Fruit fly (Drosophila melanogaster) whole organism, embryonic: ENCODE data around the gene CG9706.
A peak's percentile ranks its signal among the peaks of the same experiment; 100 is the strongest.

Experiments used
- CG10462 ChIP-seq: fragments of 200-800 bp; sonication (Bioruptor generic); optimal IDR thresholded peaks from 2 replicates; lab custom pipeline; 2016; ENCODE audit warnings: missing biosample characterization, missing genetic modification characterization
- CG11093 ChIP-seq: fragments of 200-800 bp; sonication (Bioruptor generic); IDR thresholded peaks from 3 replicates; pipeline ENCODE4 v1.3.6; 2022; ENCODE audit warnings: missing biosample characterization, missing genetic modification characterization
- CG11456 ChIP-seq: fragments of 200-800 bp; sonication (Bioruptor generic); IDR thresholded peaks from 3 replicates; pipeline ENCODE4 v1.3.6; 2022; ENCODE audit warnings: missing biosample characterization, missing genetic modification characterization
- CG11560 ChIP-seq: fragments of 200-800 bp; sonication (Bioruptor generic); IDR thresholded peaks from 3 replicates; pipeline ENCODE4 v1.3.6; 2022; ENCODE audit warnings: missing biosample characterization, missing genetic modification characterization
- CG12942 ChIP-seq: fragments of 200-800 bp; sonication (Bioruptor generic); optimal IDR thresholded peaks from 3 replicates; lab custom pipeline; 2016; ENCODE audit warnings: missing biosample characterization, missing genetic modification characterization
- CG14965 ChIP-seq: fragments of 200-800 bp; sonication (Bioruptor generic); optimal IDR thresholded peaks from 2 replicates; lab custom pipeline; 2016; ENCODE audit warnings: missing biosample characterization, missing genetic modification characterization, borderline replicate concordance
- CG1529 ChIP-seq: fragments of 200-800 bp; sonication (Bioruptor generic); optimal IDR thresholded peaks from 3 replicates; lab custom pipeline; 2018; ENCODE audit warnings: missing biosample characterization, missing genetic modification characterization
- CG16815 ChIP-seq: fragments of 200-800 bp; sonication (Bioruptor generic); optimal IDR thresholded peaks from 3 replicates; lab custom pipeline; 2017; ENCODE audit warnings: missing biosample characterization, mild to moderate bottlenecking, missing genetic modification characterization
- CG18262 ChIP-seq: fragments of 200-800 bp; optimal IDR thresholded peaks from 3 replicates; lab custom pipeline; 2019; ENCODE audit warnings: missing biosample characterization, mild to moderate bottlenecking, missing genetic modification characterization, moderate library complexity
- CG2202 ChIP-seq: fragments of 200-800 bp; sonication (Bioruptor generic); optimal IDR thresholded peaks from 2 replicates; lab custom pipeline; 2018; ENCODE audit warnings: missing biosample characterization, mild to moderate bottlenecking, missing genetic modification characterization
- CG2678 ChIP-seq: fragments of 200-800 bp; sonication (Bioruptor generic); optimal IDR thresholded peaks from 3 replicates; lab custom pipeline; 2019; ENCODE audit warnings: missing biosample characterization, mild to moderate bottlenecking, missing genetic modification characterization, moderate library complexity
- CG2875 ChIP-seq: fragments of 200-800 bp; sonication (Bioruptor generic); optimal IDR thresholded peaks from 2 replicates; lab custom pipeline; 2017; ENCODE audit warnings: missing biosample characterization, mild to moderate bottlenecking, missing genetic modification characterization, missing genetic modification reagents
- CG4424 ChIP-seq: fragments of 200-800 bp; sonication (Bioruptor generic); optimal IDR thresholded peaks from 3 replicates; lab custom pipeline; 2016; ENCODE audit warnings: missing biosample characterization, missing genetic modification characterization
- CG5245 ChIP-seq: fragments of 200-800 bp; sonication (Bioruptor generic); optimal IDR thresholded peaks from 3 replicates; lab custom pipeline; 2016; ENCODE audit warnings: missing biosample characterization, missing genetic modification characterization
- CG7987 ChIP-seq: fragments of 200-800 bp; sonication (Bioruptor generic); optimal IDR thresholded peaks from 2 replicates; lab custom pipeline; 2018; ENCODE audit warnings: missing biosample characterization, mild to moderate bottlenecking, missing genetic modification characterization, moderate library complexity
- CG8359 ChIP-seq: fragments of 200-800 bp; sonication (Bioruptor generic); optimal IDR thresholded peaks from 2 replicates; lab custom pipeline; 2017; ENCODE audit warnings: missing biosample characterization, mild to moderate bottlenecking, missing genetic modification characterization, borderline replicate concordance
- CG8765 ChIP-seq: fragments of 200-800 bp; sonication (Bioruptor generic); IDR thresholded peaks from 2 replicates; pipeline ENCODE4 v1.3.6; 2022; ENCODE audit warnings: missing biosample characterization, missing genetic modification characterization
- CG9609 ChIP-seq: fragments of 200-800 bp; sonication (Bioruptor generic); optimal IDR thresholded peaks from 3 replicates; lab custom pipeline; 2016; ENCODE audit warnings: missing biosample characterization, missing genetic modification characterization
- D ChIP-seq, 2 experiments: fragments of 200-800 bp in 1 of 2; fragments of >200 bp in 1 of 2; sonication (Bioruptor generic) in 1 of 2; optimal IDR thresholded peaks; 2 replicates in 1 of 2; 3 replicates in 1 of 2; lab custom pipeline; 2017; ENCODE audit warnings: mild to moderate bottlenecking in 1 of 2, missing biosample characterization in 1 of 2, missing genetic modification characterization in 1 of 2, missing genetic modification reagents in 1 of 2
- Eip74EF ChIP-seq, 2 experiments: fragments of 200-800 bp in 1 of 2; fragments of >200 bp in 1 of 2; sonication (Bioruptor generic) in 1 of 2; optimal IDR thresholded peaks; 2 replicates each; lab custom pipeline; 2017 to 2019; ENCODE audit warnings: missing biosample characterization in 2 of 2, missing genetic modification characterization in 2 of 2, mild to moderate bottlenecking in 1 of 2, moderate library complexity in 1 of 2
- Fer3 ChIP-seq: fragments of 200-800 bp; sonication (Bioruptor generic); optimal IDR thresholded peaks from 2 replicates; lab custom pipeline; 2018; ENCODE audit warnings: missing biosample characterization, mild to moderate bottlenecking, missing genetic modification characterization, moderate library complexity
- Hr51 ChIP-seq, 2 experiments: fragments of 200-800 bp; sonication (Bioruptor generic); optimal IDR thresholded peaks; 2 replicates in 1 of 2; 3 replicates in 1 of 2; lab custom pipeline; 2016 to 2018; ENCODE audit warnings: missing biosample characterization in 2 of 2, missing genetic modification characterization in 2 of 2, mild to moderate bottlenecking in 1 of 2, moderate library complexity in 1 of 2
- Hr78 ChIP-seq, 2 experiments: fragments of 200-800 bp in 1 of 2; fragments of >200 bp in 1 of 2; sonication (Bioruptor generic) in 1 of 2; optimal IDR thresholded peaks; 2 replicates each; lab custom pipeline; 2017 to 2019; ENCODE audit warnings: missing biosample characterization in 2 of 2, missing genetic modification characterization in 2 of 2, mild to moderate bottlenecking in 1 of 2, moderate library complexity in 1 of 2
- Lim3 ChIP-seq: fragments of 200-800 bp; sonication (Bioruptor generic); IDR thresholded peaks from 2 replicates; pipeline ENCODE4 v1.3.6; 2022; ENCODE audit warnings: missing biosample characterization, missing genetic modification characterization
- NC2α ChIP-seq: fragments of 200-800 bp; sonication (Bioruptor generic); optimal IDR thresholded peaks from 2 replicates; lab custom pipeline; 2016; ENCODE audit warnings: missing biosample characterization, missing genetic modification characterization
- Poxn ChIP-seq: fragments of 200-800 bp; sonication (Bioruptor generic); IDR thresholded peaks from 2 replicates; pipeline ENCODE4 v1.3.6; 2022; ENCODE audit warnings: missing biosample characterization, missing genetic modification characterization
- Sin3A ChIP-seq: fragments of >200 bp; optimal IDR thresholded peaks from 2 replicates; lab custom pipeline; 2018
- Usf ChIP-seq: fragments of 200-800 bp; sonication (Bioruptor generic); optimal IDR thresholded peaks from 2 replicates; lab custom pipeline; 2017; ENCODE audit warnings: missing genotype, missing biosample characterization, missing genetic modification characterization
- bcd ChIP-seq: fragments of 200-800 bp; sonication (Bioruptor generic); optimal IDR thresholded peaks from 2 replicates; lab custom pipeline; 2017; ENCODE audit warnings: missing biosample characterization, mild to moderate bottlenecking, missing genetic modification characterization
- chn ChIP-seq: fragments of 200-800 bp; sonication (Bioruptor generic); optimal IDR thresholded peaks from 2 replicates; lab custom pipeline; 2016; ENCODE audit warnings: missing biosample characterization, missing genetic modification characterization
- fd3F ChIP-seq: fragments of 200-800 bp; sonication (Bioruptor generic); optimal IDR thresholded peaks from 2 replicates; lab custom pipeline; 2018; ENCODE audit warnings: missing biosample characterization, mild to moderate bottlenecking, missing genetic modification characterization, moderate library complexity
- gcm ChIP-seq: fragments of 200-800 bp; sonication (Bioruptor generic); optimal IDR thresholded peaks from 2 replicates; lab custom pipeline; 2019; ENCODE audit warnings: missing biosample characterization, mild to moderate bottlenecking, missing genetic modification characterization, moderate library complexity
- odd ChIP-seq: fragments of 200-800 bp; sonication (Bioruptor generic); optimal IDR thresholded peaks from 2 replicates; lab custom pipeline; 2017; ENCODE audit warnings: missing biosample characterization, mild to moderate bottlenecking, missing genetic modification characterization
- otp ChIP-seq: fragments of 200-800 bp; sonication (Bioruptor generic); IDR thresholded peaks from 3 replicates; pipeline ENCODE4, ENCODE4 v1.3.6; 2022; ENCODE audit warnings: missing biosample characterization, missing genetic modification characterization
- p53 ChIP-seq: fragments of 200-800 bp; sonication (Bioruptor generic); optimal IDR thresholded peaks from 2 replicates; lab custom pipeline; 2016; ENCODE audit warnings: missing biosample characterization, missing genetic modification characterization
- pan ChIP-seq, 4 experiments: fragments of >200 bp in 3 of 4; fragments of 200-800 bp in 1 of 4; sonication (Bioruptor generic) in 1 of 4; optimal IDR thresholded peaks in 3 of 4; IDR thresholded peaks in 1 of 4; 2 replicates each; pipeline versions ENCODE4 v1.3.6 to Lab custom; 2017 to 2022; ENCODE audit warnings: missing biosample characterization in 2 of 4, missing genetic modification characterization in 2 of 4, mixed read lengths in 1 of 4
- pb ChIP-seq: fragments of 200-800 bp; sonication (Bioruptor generic); optimal IDR thresholded peaks from 3 replicates; lab custom pipeline; 2016; ENCODE audit warnings: missing biosample characterization, missing genetic modification characterization
- prd ChIP-seq, 3 experiments: fragments of >200 bp in 2 of 3; fragments of 200-800 bp in 1 of 3; sonication (Bioruptor generic) in 1 of 3; optimal IDR thresholded peaks in 2 of 3; IDR thresholded peaks in 1 of 3; 2 replicates in 2 of 3; 3 replicates in 1 of 3; pipeline versions ENCODE4 v1.3.6 to Lab custom; 2017 to 2022; ENCODE audit warnings: missing biosample characterization in 1 of 3, missing genetic modification characterization in 1 of 3
- pros ChIP-seq: fragments of 200-800 bp; sonication (Bioruptor generic); optimal IDR thresholded peaks from 3 replicates; lab custom pipeline; 2019; ENCODE audit warnings: missing biosample characterization, mild to moderate bottlenecking, missing genetic modification characterization, moderate library complexity
- psq ChIP-seq: fragments of 200-800 bp; sonication (Bioruptor generic); optimal IDR thresholded peaks from 2 replicates; lab custom pipeline; 2017; ENCODE audit warnings: missing biosample characterization, missing genetic modification characterization
- ranshi ChIP-seq: fragments of 200-800 bp; sonication (Bioruptor generic); IDR thresholded peaks from 2 replicates; pipeline ENCODE4 v1.3.6; 2022; ENCODE audit warnings: missing biosample characterization, missing genetic modification characterization
- seq ChIP-seq: fragments of 200-800 bp; sonication (Bioruptor generic); IDR thresholded peaks from 2 replicates; pipeline ENCODE4 v1.3.6; 2022; ENCODE audit warnings: missing biosample characterization, missing genetic modification characterization
- sisA ChIP-seq: fragments of 200-800 bp; sonication (Bioruptor generic); IDR thresholded peaks from 2 replicates; pipeline ENCODE4 v1.3.6; 2022; ENCODE audit warnings: missing biosample characterization, missing genetic modification characterization
- stc ChIP-seq: fragments of 200-800 bp; sonication (Bioruptor generic); IDR thresholded peaks from 2 replicates; pipeline ENCODE4 v1.3.6; 2022; ENCODE audit warnings: missing biosample characterization, missing genetic modification characterization
- tap ChIP-seq: fragments of 200-800 bp; optimal IDR thresholded peaks from 3 replicates; lab custom pipeline; 2019; ENCODE audit warnings: missing biosample characterization, mild to moderate bottlenecking, missing genetic modification characterization, moderate library complexity
- tio ChIP-seq: fragments of 200-800 bp; sonication (Bioruptor generic); optimal IDR thresholded peaks from 2 replicates; lab custom pipeline; 2017; ENCODE audit warnings: missing biosample characterization, missing genetic modification characterization, inconsistent platforms
- wor ChIP-seq: fragments of 200-800 bp; sonication (Bioruptor generic); IDR thresholded peaks from 2 replicates; pipeline ENCODE4 v1.3.6; 2022; ENCODE audit warnings: missing biosample characterization, missing genetic modification characterization
- yki ChIP-seq: fragments of >200 bp; optimal IDR thresholded peaks from 3 replicates; lab custom pipeline; 2018
- zen2 ChIP-seq: fragments of 200-800 bp; sonication (Bioruptor generic); IDR thresholded peaks from 3 replicates; pipeline ENCODE4 v1.3.6; 2022; ENCODE audit warnings: missing biosample characterization, missing genetic modification characterization; ENCODE audit not compliant: partially characterized antibody
- zfh2 ChIP-seq: fragments of 200-800 bp; sonication (Bioruptor generic); optimal IDR thresholded peaks from 2 replicates; lab custom pipeline; 2016; ENCODE audit warnings: missing biosample characterization, missing genetic modification characterization

Gene CG9706

dm6 chr3L:16760274-16760673 is 22.5 kb upstream of the CG9706 start (continued):
- TF ChIP-seq zfh2 (GFP tag; lab: Kevin White, UChicago): no peak
- no peak for TF ChIP-seq CG9609 (GFP tag; lab: Kevin White, UChicago)
- TF ChIP-seq zen2 (GFP tag; lab: Robert Waterston, UW): no peak
- peak; percentile 57 for TF ChIP-seq CG18262 (tag; lab: Kevin White, UChicago)
- no peak for TF ChIP-seq CG7987
- peak; percentile 7 for TF ChIP-seq NC2α (GFP tag; lab: Kevin White, UChicago)
- no peak for TF ChIP-seq pan (optimal IDR thresholded peaks at IDR 0.05; lab: Kevin White, UChicago)
- TF ChIP-seq pan (GFP tag; optimal IDR thresholded peaks at IDR 0.05 in 1 of 2, IDR thresholded peaks at IDR 0.05 in 1 of 2): no peak
- TF ChIP-seq yki (lab: Kevin White, UChicago): no peak
- TF ChIP-seq CG2875 (GFP tag; lab: Kevin White, UChicago): no peak
- TF ChIP-seq CG16815 (GFP tag; lab: Kevin White, UChicago): no peak
- TF ChIP-seq Fer3 (tag; lab: Kevin White, UChicago): peak; percentile 5
- no peak for TF ChIP-seq seq (GFP tag; lab: Robert Waterston, UW)
- no peak for TF ChIP-seq CG1529 (GFP tag; lab: Kevin White, UChicago)
- TF ChIP-seq psq (GFP tag; lab: Kevin White, UChicago): no peak
- TF ChIP-seq otp (GFP tag; lab: Robert Waterston, UW): no peak
- TF ChIP-seq odd (GFP tag; lab: Kevin White, UChicago): no peak
- TF ChIP-seq bcd (GFP tag; lab: Kevin White, UChicago): peak; percentile 9
- no peak for TF ChIP-seq D (optimal IDR thresholded peaks at IDR 0.05; lab: Kevin White, UChicago)
- TF ChIP-seq D (GFP tag; optimal IDR thresholded peaks at IDR 0.05; lab: Kevin White, UChicago): peak; percentile 42
- TF ChIP-seq Hr78 (GFP tag; optimal IDR thresholded peaks at IDR 0.05; lab: Kevin White, UChicago): no peak
- no peak for TF ChIP-seq wor
- peak; percentile 39 for TF ChIP-seq CG2678 (tag; lab: Kevin White, UChicago)
- TF ChIP-seq Eip74EF (GFP tag; optimal IDR thresholded peaks at IDR 0.05; lab: Kevin White, UChicago): peak in 1 of 2 experiments; percentile 1
- no peak for TF ChIP-seq Sin3A (lab: Kevin White, UChicago)
- no peak for TF ChIP-seq prd (optimal IDR thresholded peaks at IDR 0.05; lab: Kevin White, UChicago)
- no peak for TF ChIP-seq prd (GFP tag; IDR thresholded peaks at IDR 0.05; lab: Robert Waterston, UW)
- TF ChIP-seq tio (GFP tag; lab: Kevin White, UChicago): peak; percentile 23
- no peak for TF ChIP-seq CG14965 (GFP tag; lab: Kevin White, UChicago)
- no peak for TF ChIP-seq gcm
- TF ChIP-seq tap: no peak
- no peak for TF ChIP-seq p53 (GFP tag; lab: Kevin White, UChicago)
- peak; percentile 45 for TF ChIP-seq chn (GFP tag; lab: Kevin White, UChicago)
- peak; percentile 7 for TF ChIP-seq CG12942
- no peak for TF ChIP-seq stc
- TF ChIP-seq CG8359 (GFP tag; lab: Kevin White, UChicago): no peak
- no peak for TF ChIP-seq Poxn (GFP tag; lab: Robert Waterston, UW)
- TF ChIP-seq pros (GFP tag; lab: Kevin White, UChicago): no peak
- peak; percentile 33 for TF ChIP-seq CG2202
- TF ChIP-seq Hr51 (GFP tag; optimal IDR thresholded peaks at IDR 0.05; lab: Kevin White, UChicago): peak in 1 of 2 experiments; percentile 11
- TF ChIP-seq CG4424 (GFP tag; lab: Kevin White, UChicago): peak; percentile 35
- no peak for TF ChIP-seq CG8765 (GFP tag; lab: Robert Waterston, UW)
- no peak for TF ChIP-seq fd3F (GFP tag; lab: Kevin White, UChicago)
- peak; percentile 14 for TF ChIP-seq pb (GFP tag; lab: Kevin White, UChicago)
- no peak for TF ChIP-seq CG10462 (GFP tag; lab: Kevin White, UChicago)
- TF ChIP-seq Usf (GFP tag; lab: Kevin White, UChicago): no peak
- TF ChIP-seq CG11093 (GFP tag; lab: Robert Waterston, UW): no peak
- TF ChIP-seq Lim3 (GFP tag; lab: Robert Waterston, UW): no peak
- TF ChIP-seq CG11456 (GFP tag; lab: Robert Waterston, UW): no peak
- TF ChIP-seq CG5245 (GFP tag; lab: Kevin White, UChicago): no peak
- TF ChIP-seq CG11560 (tag; lab: Robert Waterston, UW): no peak
- no peak for TF ChIP-seq ranshi
- 0 out of 2 replicates have a peak, but pooled peaks have one; percentile 6 for TF ChIP-seq sisA (GFP tag; lab: Robert Waterston, UW)
